Worm (Caenorhabditis elegans): Measurements from ENCODE around the gene ncam-1.

DNA sequence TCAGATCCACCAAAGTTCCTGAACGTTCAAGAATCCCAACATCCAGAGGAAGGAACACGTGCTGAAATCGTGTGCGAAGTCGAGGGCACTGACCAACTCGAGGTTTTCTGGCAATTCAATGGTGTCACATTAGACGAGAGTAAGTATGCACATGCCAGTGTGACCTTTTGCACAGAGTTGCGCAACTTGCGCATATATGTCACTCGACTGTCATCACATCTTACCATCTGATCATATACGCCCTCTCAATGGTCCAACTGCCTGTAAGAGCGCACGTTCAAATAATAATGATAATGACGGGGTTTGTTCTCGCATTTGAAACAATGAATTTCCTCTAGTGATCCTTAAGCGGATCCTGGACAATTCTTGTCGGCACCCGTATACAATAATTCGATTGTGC, 4.5 kb downstream of the ncam-1 start:
- TF ChIP-seq unc-62 (GFP tag; optimal IDR thresholded peaks at IDR 0.05) (no peak), nhr-6 (tag; optimal IDR thresholded peaks at IDR 0.05) (no peak), ama-1 (optimal IDR thresholded peaks at IDR 0.05) (no peak), elt-3 (tag; optimal IDR thresholded peaks at IDR 0.05) (no peak), snpc-4 (tag; optimal IDR thresholded peaks at IDR 0.05) (no peak)
